Worm (Caenorhabditis elegans): Measurements from ENCODE around the gene egrh-3.

egrh-3 gene

ce11 chrIV:2725784-2726183 is 37.2 kb upstream of the egrh-3 start, which contains the start of gene ubxn-2 (continued):
- no peak for TF ChIP-seq Y53F4B.3 (GFP tag; IDR thresholded peaks at IDR 0.05)
- peak; percentile 19 for TF ChIP-seq unc-130 (GFP tag; optimal IDR thresholded peaks at IDR 0.05)
- no peak for TF ChIP-seq sptf-2 (GFP tag; optimal IDR thresholded peaks at IDR 0.05)
- no peak for TF ChIP-seq fkh-3 (tag; optimal IDR thresholded peaks at IDR 0.05)
- peak; percentile 33 for TF ChIP-seq atf-7 (tag; optimal IDR thresholded peaks at IDR 0.05)
- peak; percentile 85 for TF ChIP-seq lin-40 (tag; optimal IDR thresholded peaks at IDR 0.05)
- TF ChIP-seq lsl-1 (GFP tag; optimal IDR thresholded peaks at IDR 0.05), result peak; percentile 52
- TF ChIP-seq madf-6 (GFP tag; IDR thresholded peaks at IDR 0.05), result peak; percentile 62
- 0 out of 2 replicates have a peak, but pooled peaks have one; percentile 60 for TF ChIP-seq madf-3 (GFP tag; IDR thresholded peaks at IDR 0.05)
- peak; percentile 83 for TF ChIP-seq dox-1 (GFP tag; IDR thresholded peaks at IDR 0.05)
- TF ChIP-seq lin-35 (GFP tag; optimal IDR thresholded peaks at IDR 0.05), result peak in 1 of 3 experiments; percentile 70
- peak; percentile 34 for TF ChIP-seq xnd-1 (tag; optimal IDR thresholded peaks at IDR 0.05)
- TF ChIP-seq ztf-26 (tag; optimal IDR thresholded peaks at IDR 0.05), result peak; percentile 70
- peak; percentile 30; the same call in 1 of the 2 replicates for TF ChIP-seq zfh-2 (GFP tag; conservative IDR thresholded peaks at IDR 0.05)
- no peak for TF ChIP-seq athp-1 (tag; optimal IDR thresholded peaks at IDR 0.05)
- no peak for TF ChIP-seq ZK185.1 (tag; optimal IDR thresholded peaks at IDR 0.05; ENCODE audit: poor library complexity, severe bottlenecking)
- TF ChIP-seq D2030.7 (GFP tag; IDR thresholded peaks at IDR 0.05), result peak; percentile 64
- TF ChIP-seq attf-5 (GFP tag; optimal IDR thresholded peaks at IDR 0.05), result peak; percentile 64
- TF ChIP-seq ceh-58 (GFP tag; IDR thresholded peaks at IDR 0.05), result no peak
- peak; percentile 58 for TF ChIP-seq tbp1 (GFP tag; optimal IDR thresholded peaks at IDR 0.05)
- TF ChIP-seq attf-3 (GFP tag; conservative IDR thresholded peaks at IDR 0.05), result peak; percentile 36
- TF ChIP-seq mcd-1 (GFP tag; IDR thresholded peaks at IDR 0.05), result peak; percentile 89
- TF ChIP-seq snpc-1.3 (tag; optimal IDR thresholded peaks at IDR 0.05; ENCODE audit: insufficient read depth), result peak; percentile 21
- TF ChIP-seq ceh-91 (GFP tag; IDR thresholded peaks at IDR 0.05), result 0 out of 2 replicates have a peak, but pooled peaks have one; percentile 19
- no peak for TF ChIP-seq cebp-1 (GFP tag; IDR thresholded peaks at IDR 0.05)
- peak; percentile 78 for TF ChIP-seq cebp-1 (tag; optimal IDR thresholded peaks at IDR 0.05)
- TF ChIP-seq attf-6 (GFP tag; IDR thresholded peaks at IDR 0.05), result 0 out of 2 replicates have a peak, but pooled peaks have one; percentile 33
- TF ChIP-seq nfyb-1 (GFP tag; IDR thresholded peaks at IDR 0.05), result peak; percentile 83
- TF ChIP-seq ztf-18 (tag; optimal IDR thresholded peaks at IDR 0.05), result peak; percentile 96
- TF ChIP-seq tlf-1 (GFP tag; optimal IDR thresholded peaks at IDR 0.05), result peak; percentile 56
- peak; percentile 79 for TF ChIP-seq lin-54 (GFP tag; optimal IDR thresholded peaks at IDR 0.05)
- peak; percentile 76 for TF ChIP-seq pbrm-1 (GFP tag; IDR thresholded peaks at IDR 0.05)
- peak; percentile 51 for TF ChIP-seq hmg-1.2 (GFP tag; IDR thresholded peaks at IDR 0.05)
- TF ChIP-seq let-526 (GFP tag; IDR thresholded peaks at IDR 0.05), result no peak
- TF ChIP-seq nhr-80 (tag; optimal IDR thresholded peaks at IDR 0.05), result peak; percentile 32
- TF ChIP-seq repo-1 (tag; optimal IDR thresholded peaks at IDR 0.05), result peak; percentile 59
- TF ChIP-seq gei-17 (GFP tag; optimal IDR thresholded peaks at IDR 0.05), result peak; percentile 18
- peak; percentile 67; the same call in 1 of the 2 replicates for TF ChIP-seq hsf-1 (GFP tag; IDR thresholded peaks at IDR 0.05)
- TF ChIP-seq hmg-20 (GFP tag; IDR thresholded peaks at IDR 0.05), result peak; percentile 61; the same call in 1 of the 2 replicates
- peak; percentile 48 for TF ChIP-seq dpl-1 (GFP tag; optimal IDR thresholded peaks at IDR 0.05)
- peak in 1 of 2 experiments; percentile 1 for TF ChIP-seq rec-8 (tag; optimal IDR thresholded peaks at IDR 0.05)
- TF ChIP-seq ceh-27 (GFP tag; optimal IDR thresholded peaks at IDR 0.05), result peak; percentile 26
- peak; percentile 56; the same call in 1 of the 2 replicates for TF ChIP-seq rcor-1 (GFP tag; IDR thresholded peaks at IDR 0.05)

Data from whole organism, young adult.